Worm (Caenorhabditis elegans) whole organism, mixed stage, embryonic: ENCODE data around the gene aos-1.

Source experiments
- bed-3 ChIP-seq: fragments of 200-800 bp; sonication (Bioruptor generic); optimal IDR thresholded peaks from 3 replicates; lab custom pipeline; 2018; ENCODE audit warnings: mild to moderate bottlenecking, missing genetic modification characterization, moderate library complexity, missing compliant biosample characterization
- cnd-1 ChIP-seq: fragments of 200-800 bp; sonication (Bioruptor generic); optimal IDR thresholded peaks from 2 replicates; lab custom pipeline; 2018; ENCODE audit warnings: mild to moderate bottlenecking, missing genetic modification characterization, missing compliant biosample characterization
- elt-3 ChIP-seq: fragments of 150-350 bp; optimal IDR thresholded peaks from 2 replicates; lab custom pipeline; 2014; ENCODE audit warnings: missing biosample characterization, missing genetic modification characterization
- ham-2 ChIP-seq: fragments of 200-800 bp; sonication (Bioruptor generic); optimal IDR thresholded peaks from 2 replicates; lab custom pipeline; 2018; ENCODE audit warnings: mild to moderate bottlenecking, missing genetic modification characterization, missing compliant biosample characterization
- lsy-2 ChIP-seq: fragments of 150-350 bp; optimal IDR thresholded peaks from 2 replicates; lab custom pipeline; 2014; ENCODE audit warnings: missing biosample characterization, missing genetic modification characterization
- nhr-28 ChIP-seq: fragments of 150-350 bp; optimal IDR thresholded peaks from 2 replicates; lab custom pipeline; 2014; ENCODE audit warnings: missing biosample characterization, missing genetic modification characterization
- pha-4 ChIP-seq: fragments of 150-350 bp; optimal IDR thresholded peaks from 2 replicates; lab custom pipeline; 2018; ENCODE audit warnings: missing biosample characterization, missing genetic modification reagents, missing genetic modification characterization
- unc-62 ChIP-seq: fragments of 150-350 bp; optimal IDR thresholded peaks from 2 replicates; lab custom pipeline; 2014; ENCODE audit warnings: missing biosample characterization, missing genetic modification reagents, missing genetic modification characterization
- ztf-11 ChIP-seq: fragments of 150-350 bp; optimal IDR thresholded peaks from 2 replicates; lab custom pipeline; 2014; ENCODE audit warnings: missing biosample characterization, missing genetic modification characterization

ce11 chrV:10124799-10125548 lies 5.1 kb downstream of the aos-1 start, which contains the start of gene C08B6.10:
- TF ChIP-seq lsy-2 = no peak
- no peak for TF ChIP-seq unc-62 (GFP tag; lab: Kevin White, UChicago)
- TF ChIP-seq nhr-28 (tag; lab: Kevin White, UChicago) = no peak
- TF ChIP-seq ham-2 (GFP tag; lab: Kevin White, UChicago) = no peak
- no peak for TF ChIP-seq ztf-11 (tag; lab: Kevin White, UChicago)
- TF ChIP-seq bed-3 (GFP tag; lab: Kevin White, UChicago) = no peak
- TF ChIP-seq cnd-1 (tag; lab: Kevin White, UChicago) = no peak
- no peak for TF ChIP-seq pha-4 (tag; lab: Kevin White, UChicago)
- no peak for TF ChIP-seq elt-3 (tag; lab: Kevin White, UChicago)
